Worm (Caenorhabditis elegans) whole organism, young adult: Measurements from ENCODE around the gene T12A7.6.

Experiments used
- B0035.1 ChIP-seq: sonication (generic microtip); optimal IDR thresholded peaks from 2 replicates; lab custom pipeline; 2016; ENCODE audit warnings: missing genetic modification characterization, mild to moderate bottlenecking, missing compliant biosample characterization, missing genotype, missing genetic modification reagents
- C17E4.6 ChIP-seq: fragments of 200-800 bp; sonication (Bioruptor generic); IDR thresholded peaks from 2 replicates; pipeline ENCODE4 v1.3.6; 2022; ENCODE audit warnings: missing genetic modification reagents, missing genetic modification characterization, missing compliant biosample characterization
- F10E7.11 ChIP-seq: sonication (generic microtip); optimal IDR thresholded peaks from 2 replicates; lab custom pipeline; 2017; ENCODE audit warnings: mild to moderate bottlenecking, missing genetic modification characterization, moderate library complexity, missing compliant biosample characterization
- F33H1.4 ChIP-seq: fragments of 200-800 bp; sonication (Bioruptor generic); IDR thresholded peaks from 2 replicates; pipeline ENCODE4 v1.3.6; 2022; ENCODE audit warnings: missing genetic modification reagents, missing genetic modification characterization, missing compliant biosample characterization
- F49E8.2 ChIP-seq: sonication (generic microtip); optimal IDR thresholded peaks from 3 replicates; lab custom pipeline; 2017; ENCODE audit warnings: missing genetic modification characterization, mild to moderate bottlenecking, missing compliant biosample characterization, antibody characterized with exemption, moderate library complexity; ENCODE audit not compliant: insufficient read depth
- F55B11.4 ChIP-seq: sonication (generic microtip); optimal IDR thresholded peaks from 2 replicates; lab custom pipeline; 2016; ENCODE audit warnings: missing compliant biosample characterization, missing genetic modification characterization, borderline replicate concordance; ENCODE audit not compliant: insufficient read depth
- K12H6.12 ChIP-seq: fragments of 200-800 bp; sonication (Bioruptor generic); optimal IDR thresholded peaks from 2 replicates; lab custom pipeline; 2018; ENCODE audit warnings: mild to moderate bottlenecking, missing genetic modification characterization, missing compliant biosample characterization
- Y53F4B.3 ChIP-seq: fragments of 200-800 bp; sonication (Bioruptor generic); IDR thresholded peaks from 2 replicates; pipeline ENCODE4 v1.3.6; 2022; ENCODE audit warnings: missing genetic modification reagents, missing genetic modification characterization, missing compliant biosample characterization
- Y53G8AR.9 ChIP-seq: fragments of 200-800 bp; sonication (Bioruptor generic); conservative IDR thresholded peaks from 2 replicates; pipeline ENCODE4 v1.3.6; 2022; ENCODE audit warnings: missing genetic modification reagents, missing genetic modification characterization, missing compliant biosample characterization
- Y67H2A.10 ChIP-seq: fragments of 200-800 bp; sonication (Bioruptor generic); conservative IDR thresholded peaks from 2 replicates; pipeline ENCODE4 v1.3.6; 2022; ENCODE audit warnings: missing genetic modification reagents, missing genetic modification characterization, missing compliant biosample characterization
- Y95B8A.8 ChIP-seq: fragments of 200-800 bp; sonication (Bioruptor generic); IDR thresholded peaks from 2 replicates; pipeline ENCODE4 v1.3.6; 2022; ENCODE audit warnings: missing genetic modification reagents, missing genetic modification characterization, missing compliant biosample characterization
- aptf-3 ChIP-seq: fragments of 200-800 bp; sonication (Bioruptor generic); IDR thresholded peaks from 2 replicates; pipeline ENCODE4 v1.3.6; 2022; ENCODE audit warnings: missing genetic modification characterization, missing compliant biosample characterization
- bed-2 ChIP-seq: fragments of 200-800 bp; sonication (Bioruptor generic); IDR thresholded peaks from 2 replicates; pipeline ENCODE4 v1.3.6; 2022; ENCODE audit warnings: missing genetic modification reagents, missing genetic modification characterization, missing compliant biosample characterization
- cebp-1 ChIP-seq, 2 experiments: fragments of 200-800 bp in 1 of 2; sonication (Bioruptor generic) in 1 of 2; sonication (generic microtip) in 1 of 2; IDR thresholded peaks in 1 of 2; optimal IDR thresholded peaks in 1 of 2; 2 replicates each; pipeline versions ENCODE4 v1.3.6 to Lab custom; 2017 to 2022; ENCODE audit warnings: missing compliant biosample characterization in 2 of 2, missing genetic modification characterization in 2 of 2, mild to moderate bottlenecking in 1 of 2, missing genetic modification reagents in 1 of 2, moderate library complexity in 1 of 2
- chd-7 ChIP-seq: sonication (generic microtip); optimal IDR thresholded peaks from 2 replicates; lab custom pipeline; 2016; ENCODE audit warnings: mild to moderate bottlenecking, missing genetic modification characterization, moderate library complexity, missing compliant biosample characterization
- hlh-26 ChIP-seq: fragments of 200-800 bp; sonication (Bioruptor generic); conservative IDR thresholded peaks from 2 replicates; pipeline ENCODE4 v1.3.6; 2022; ENCODE audit warnings: missing genetic modification reagents, missing genetic modification characterization, missing compliant biosample characterization
- hmg-1.2 ChIP-seq: fragments of 200-800 bp; sonication (Bioruptor generic); IDR thresholded peaks from 2 replicates; pipeline ENCODE4 v1.3.6; 2022; ENCODE audit warnings: missing genetic modification reagents, missing genetic modification characterization, missing compliant biosample characterization
- hsf-1 ChIP-seq: fragments of 200-800 bp; sonication (Bioruptor generic); IDR thresholded peaks from 2 replicates; pipeline ENCODE4 v1.3.6; 2022; ENCODE audit warnings: missing genetic modification reagents, missing genetic modification characterization, missing compliant biosample characterization
- lag-1 ChIP-seq: fragments of 200-800 bp; sonication (Bioruptor generic); IDR thresholded peaks from 2 replicates; pipeline ENCODE4 v1.3.6; 2022; ENCODE audit warnings: missing genetic modification reagents, missing genetic modification characterization, missing compliant biosample characterization
- lin-26 ChIP-seq: fragments of 200-800 bp; sonication (Bioruptor generic); IDR thresholded peaks from 2 replicates; pipeline ENCODE4 v1.3.6; 2022; ENCODE audit warnings: missing genetic modification reagents, missing genetic modification characterization, missing compliant biosample characterization
- lin-54 ChIP-seq: fragments of 200-800 bp; sonication (Bioruptor generic); optimal IDR thresholded peaks from 2 replicates; lab custom pipeline; 2018; ENCODE audit warnings: mild to moderate bottlenecking, missing genetic modification characterization, missing compliant biosample characterization
- lir-1 ChIP-seq: fragments of 200-800 bp; sonication (Bioruptor generic); conservative IDR thresholded peaks from 2 replicates; pipeline ENCODE4 v1.3.6; 2022; ENCODE audit warnings: missing genetic modification reagents, missing genetic modification characterization, missing compliant biosample characterization
- lsl-1 ChIP-seq: fragments of 200-800 bp; sonication (Bioruptor generic); optimal IDR thresholded peaks from 2 replicates; lab custom pipeline; 2018; ENCODE audit warnings: mild to moderate bottlenecking, missing genetic modification characterization, moderate library complexity, missing compliant biosample characterization
- madf-8 ChIP-seq: fragments of 200-800 bp; sonication (Bioruptor generic); conservative IDR thresholded peaks from 2 replicates; pipeline ENCODE4 v1.3.6; 2022; ENCODE audit warnings: missing genetic modification reagents, missing genetic modification characterization, missing compliant biosample characterization
- nfya-2 ChIP-seq: fragments of 200-800 bp; sonication (Bioruptor generic); IDR thresholded peaks from 2 replicates; pipeline ENCODE4 v1.3.6; 2022; ENCODE audit warnings: missing genetic modification reagents, missing genetic modification characterization, missing compliant biosample characterization
- nhr-179 ChIP-seq: sonication (generic microtip); optimal IDR thresholded peaks from 2 replicates; lab custom pipeline; 2016; ENCODE audit warnings: mild to moderate bottlenecking, missing genetic modification characterization, missing compliant biosample characterization
- nhr-90 ChIP-seq: sonication (generic microtip); optimal IDR thresholded peaks from 2 replicates; lab custom pipeline; 2016; ENCODE audit warnings: missing genotype, mild to moderate bottlenecking, missing genetic modification characterization, missing compliant biosample characterization
- pbrm-1 ChIP-seq: fragments of 200-800 bp; sonication (Bioruptor generic); IDR thresholded peaks from 2 replicates; pipeline ENCODE4 v1.3.6; 2022; ENCODE audit warnings: missing genetic modification reagents, missing genetic modification characterization, missing compliant biosample characterization
- sdz-38 ChIP-seq: sonication (generic microtip); optimal IDR thresholded peaks from 2 replicates; lab custom pipeline; 2016; ENCODE audit warnings: missing genotype, missing genetic modification characterization, missing compliant biosample characterization
- sea-2 ChIP-seq: fragments of 200-800 bp; sonication (Bioruptor generic); IDR thresholded peaks from 2 replicates; pipeline ENCODE4 v1.3.6; 2022; ENCODE audit warnings: missing genetic modification characterization, missing compliant biosample characterization
- snpc-3.4 ChIP-seq: sonication (generic microtip); optimal IDR thresholded peaks from 2 replicates; lab custom pipeline; 2017; ENCODE audit warnings: missing genetic modification characterization, mild to moderate bottlenecking, missing compliant biosample characterization, antibody characterized with exemption, moderate library complexity, missing genotype, missing genetic modification reagents
- somi-1 ChIP-seq: fragments of 200-800 bp; sonication (Bioruptor generic); optimal IDR thresholded peaks from 2 replicates; lab custom pipeline; 2018; ENCODE audit warnings: mild to moderate bottlenecking, missing genetic modification characterization, missing compliant biosample characterization
- unc-130 ChIP-seq: sonication (generic microtip); optimal IDR thresholded peaks from 2 replicates; lab custom pipeline; 2016; ENCODE audit warnings: missing genetic modification reagents, missing genetic modification characterization, missing compliant biosample characterization
- unc-62 ChIP-seq: fragments of 150-350 bp; optimal IDR thresholded peaks from 2 replicates; lab custom pipeline; 2014; ENCODE audit warnings: missing biosample characterization, missing genetic modification reagents, missing genetic modification characterization
- ztf-25 ChIP-seq: fragments of 200-800 bp; sonication (Bioruptor generic); IDR thresholded peaks from 2 replicates; pipeline ENCODE4 v1.3.6; 2022; ENCODE audit warnings: missing genetic modification reagents, missing genetic modification characterization, missing compliant biosample characterization
- ztf-26 ChIP-seq: sonication (generic microtip); optimal IDR thresholded peaks from 2 replicates; lab custom pipeline; 2017; ENCODE audit warnings: missing genetic modification characterization, missing compliant biosample characterization
- ztf-28 ChIP-seq: fragments of 200-800 bp; sonication (Bioruptor generic); IDR thresholded peaks from 2 replicates; pipeline ENCODE4 v1.3.6; 2022; ENCODE audit warnings: missing genetic modification reagents, missing genetic modification characterization, missing compliant biosample characterization
- ztf-6 ChIP-seq: fragments of 200-800 bp; sonication (Bioruptor generic); IDR thresholded peaks from 2 replicates; pipeline ENCODE4 v1.3.6; 2022; ENCODE audit warnings: missing genetic modification reagents, missing genetic modification characterization, missing compliant biosample characterization

T12A7.6 gene

DNA sequence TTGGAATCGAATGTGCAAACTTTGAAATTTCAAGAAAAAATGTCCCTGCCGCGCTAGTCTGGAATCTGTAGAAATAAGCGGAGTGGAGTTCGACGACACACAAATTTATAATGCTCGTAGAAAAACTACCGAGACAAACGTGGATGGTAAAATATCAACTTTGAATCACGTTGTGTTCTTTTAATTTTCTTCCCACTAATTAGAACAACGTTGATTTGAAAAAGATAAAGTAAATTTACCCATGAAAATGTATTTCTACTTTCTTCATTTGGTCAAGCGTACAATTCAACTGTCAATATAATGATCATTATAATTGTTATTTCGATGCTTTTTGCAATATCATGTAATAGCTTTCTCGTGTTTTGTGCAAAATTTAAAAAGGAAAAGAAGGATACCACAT, 6.6 kb upstream of the T12A7.6 start, which contains the start of gene K01A6.5 (continued):
- TF ChIP-seq hlh-26 (GFP tag; lab: Robert Waterston, UW) (no peak), nfya-2 (GFP tag; lab: Robert Waterston, UW) (no peak), hsf-1 (no peak), lir-1 (GFP tag; lab: Robert Waterston, UW) (no peak), F33H1.4 (GFP tag; lab: Robert Waterston, UW) (no peak)

DNA sequence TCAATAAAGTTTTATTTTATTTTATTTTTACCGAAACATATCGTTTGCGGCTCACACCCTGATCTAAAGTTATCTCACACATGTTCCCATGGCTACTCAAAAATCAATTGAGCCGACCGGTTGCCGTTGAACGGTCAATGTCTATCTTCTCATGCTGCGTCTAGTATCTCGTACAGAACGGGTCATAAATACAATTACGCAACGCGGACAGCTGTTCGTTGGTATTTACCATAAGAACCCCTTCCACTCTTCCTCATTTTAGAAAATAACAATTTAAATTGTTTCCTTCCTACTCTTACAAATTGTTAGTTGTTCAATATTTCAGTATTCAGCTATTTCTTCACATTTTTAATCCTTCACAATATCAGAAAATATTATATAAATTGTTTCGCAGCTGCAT, 5.2 kb upstream of the T12A7.6 start:
- TF ChIP-seq lin-54 (GFP tag; lab: Kevin White, UChicago) (no peak), madf-8 (GFP tag; lab: Robert Waterston, UW) (no peak), unc-130 (GFP tag; lab: Kevin White, UChicago) (no peak), sdz-38 (no peak), F10E7.11 (tag; lab: Kevin White, UChicago) (no peak), Y67H2A.10 (GFP tag; lab: Robert Waterston, UW) (no peak), hlh-26 (GFP tag; lab: Robert Waterston, UW) (no peak), F49E8.2 (tag; lab: Kevin White, UChicago) (no peak), sea-2 (GFP tag; lab: Robert Waterston, UW) (no peak), chd-7 (tag; lab: Kevin White, UChicago) (no peak), lin-26 (GFP tag; lab: Robert Waterston, UW) (no peak), Y53G8AR.9 (no peak)

- no peak for TF ChIP-seq bed-2 (GFP tag; lab: Robert Waterston, UW)
- no peak for TF ChIP-seq ztf-25 (GFP tag; lab: Robert Waterston, UW)
- 0 out of 2 replicates have a peak, but pooled peaks have one; percentile 42 for TF ChIP-seq cebp-1 (GFP tag; IDR thresholded peaks at IDR 0.05; lab: Robert Waterston, UW)
- TF ChIP-seq cebp-1 (tag; optimal IDR thresholded peaks at IDR 0.05; lab: Kevin White, UChicago): no peak
- no peak for TF ChIP-seq C17E4.6 (GFP tag; lab: Robert Waterston, UW)
- TF ChIP-seq ztf-6 (GFP tag; lab: Robert Waterston, UW): no peak
- no peak for TF ChIP-seq Y95B8A.8 (GFP tag; lab: Robert Waterston, UW)
- TF ChIP-seq K12H6.12: peak; percentile 64
- no peak for TF ChIP-seq pbrm-1
- TF ChIP-seq ztf-26: no peak
- no peak for TF ChIP-seq unc-62 (GFP tag; lab: Kevin White, UChicago)
- TF ChIP-seq nhr-90 (tag; lab: Kevin White, UChicago): no peak
- TF ChIP-seq hmg-1.2: peak; percentile 60; the same call in 1 of the 2 replicates
- TF ChIP-seq lsl-1: no peak
These were observed 4.7 kb upstream of the T12A7.6 start for ce11 chrIV:11744287-11744686.

DNA sequence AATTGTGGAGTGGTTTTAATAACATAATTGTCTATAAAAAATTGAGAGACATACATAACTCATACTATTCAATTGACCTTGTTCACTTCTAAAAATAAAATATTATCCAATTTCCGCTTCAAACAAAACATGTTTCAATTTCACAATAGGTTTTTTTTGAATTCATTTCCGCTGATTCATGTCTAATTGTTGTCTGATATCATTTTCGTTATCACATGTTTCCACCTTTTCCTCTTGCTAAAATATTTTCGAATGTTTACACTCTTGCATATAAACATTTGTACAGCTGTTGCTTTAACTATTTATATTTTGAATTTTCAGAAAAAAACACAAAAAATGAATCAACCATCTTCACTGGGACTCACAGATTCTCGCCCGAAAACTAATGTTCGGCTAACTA, 3.7 kb upstream of the T12A7.6 start, which contains the start of gene gem-4:
Gene gem-4 (plus strand): TSS at position 301 of the 400 bp plus-strand sequence.
- TF ChIP-seq cebp-1 (GFP tag; IDR thresholded peaks at IDR 0.05; lab: Robert Waterston, UW) (peak; percentile 36; the same call in 1 of the 2 replicates), cebp-1 (tag; optimal IDR thresholded peaks at IDR 0.05; lab: Kevin White, UChicago) (peak; percentile 53), nhr-179 (tag; lab: Kevin White, UChicago) (no peak)

DNA sequence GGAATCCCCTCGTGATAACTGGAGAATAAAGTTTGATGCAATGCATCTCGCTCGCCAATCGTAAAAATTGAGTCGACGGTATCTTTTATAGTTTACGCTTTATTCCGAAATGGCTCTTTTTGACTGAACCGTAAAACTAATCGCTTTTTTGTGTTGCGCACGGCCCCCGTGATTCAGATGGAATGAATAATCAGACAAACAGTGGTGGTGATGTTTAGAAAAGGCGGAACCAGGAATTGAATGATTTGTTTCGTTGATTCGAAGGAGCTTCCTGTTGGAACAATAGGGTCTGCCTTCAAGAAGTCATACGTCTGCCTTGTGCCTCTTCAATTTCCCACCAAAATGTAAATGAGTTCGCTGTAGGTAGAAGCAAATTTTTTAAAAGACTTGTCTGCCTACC, 5.3 kb downstream of the T12A7.6 start, which contains the start of gene scl-18:
Gene scl-18 (minus strand): TSS at position 101 of the 400 bp plus-strand sequence.
- TF ChIP-seq snpc-3.4 (tag; lab: Kevin White, UChicago): no peak
- no peak for TF ChIP-seq Y53F4B.3 (GFP tag; lab: Robert Waterston, UW)
- no peak for TF ChIP-seq ztf-28
- no peak for TF ChIP-seq lag-1 (GFP tag; lab: Robert Waterston, UW)
- no peak for TF ChIP-seq somi-1 (GFP tag; lab: Kevin White, UChicago)
- no peak for TF ChIP-seq B0035.1 (tag; lab: Kevin White, UChicago)
- no peak for TF ChIP-seq aptf-3
- TF ChIP-seq hlh-26 (GFP tag; lab: Robert Waterston, UW): no peak
- TF ChIP-seq F55B11.4: no peak
